Fruit fly (Drosophila melanogaster) whole organism, prepupa: ENCODE data around the gene alrm.

Experiments
- CG10631 ChIP-seq: fragments of 200-800 bp; sonication (Bioruptor generic); optimal IDR thresholded peaks from 2 replicates; lab custom pipeline; 2016; ENCODE audit warnings: missing biosample characterization, missing genetic modification characterization
- CG11294 ChIP-seq: fragments of 200-800 bp; sonication (Bioruptor generic); IDR thresholded peaks from 2 replicates; pipeline ENCODE4 v1.3.6; 2022; ENCODE audit warnings: missing biosample characterization, missing genetic modification characterization
- CG11902 ChIP-seq: fragments of 200-800 bp; sonication (Bioruptor generic); optimal IDR thresholded peaks from 3 replicates; lab custom pipeline; 2016; ENCODE audit warnings: missing biosample characterization, missing genetic modification characterization
- CG15336 ChIP-seq: fragments of 200-800 bp; sonication (Bioruptor generic); IDR thresholded peaks from 2 replicates; pipeline ENCODE4 v1.3.6; 2022; ENCODE audit warnings: missing biosample characterization, missing genetic modification characterization
- CG1621 ChIP-seq: fragments of 200-800 bp; sonication (Bioruptor generic); optimal IDR thresholded peaks from 3 replicates; lab custom pipeline; 2018; ENCODE audit warnings: missing biosample characterization, mild to moderate bottlenecking, missing genetic modification characterization
- CG16779 ChIP-seq: fragments of 200-800 bp; sonication (Bioruptor generic); optimal IDR thresholded peaks from 3 replicates; lab custom pipeline; 2017; ENCODE audit warnings: missing biosample characterization, mild to moderate bottlenecking, missing genetic modification characterization
- CG3032 ChIP-seq: fragments of 200-800 bp; optimal IDR thresholded peaks from 2 replicates; lab custom pipeline; 2019; ENCODE audit warnings: missing biosample characterization, mild to moderate bottlenecking, missing genetic modification characterization, moderate library complexity
- CG31627 ChIP-seq: fragments of 200-800 bp; sonication (Bioruptor generic); optimal IDR thresholded peaks from 3 replicates; lab custom pipeline; 2016; ENCODE audit warnings: missing biosample characterization, missing genetic modification characterization
- CG32006 ChIP-seq: fragments of 200-800 bp; sonication (Bioruptor generic); optimal IDR thresholded peaks from 3 replicates; lab custom pipeline; 2017; ENCODE audit warnings: missing biosample characterization, mild to moderate bottlenecking, missing genetic modification characterization
- CG34406 ChIP-seq: fragments of 200-800 bp; sonication (Bioruptor generic); optimal IDR thresholded peaks from 3 replicates; lab custom pipeline; 2016; ENCODE audit warnings: missing biosample characterization, missing genetic modification characterization
- CG3919 ChIP-seq: fragments of 200-800 bp; sonication (Bioruptor generic); optimal IDR thresholded peaks from 3 replicates; lab custom pipeline; 2016; ENCODE audit warnings: missing biosample characterization, missing genetic modification characterization
- CG4318 ChIP-seq: fragments of 200-800 bp; sonication (Bioruptor generic); optimal IDR thresholded peaks from 3 replicates; lab custom pipeline; 2017; ENCODE audit warnings: missing biosample characterization, mild to moderate bottlenecking, missing genetic modification characterization
- CG6163 ChIP-seq: fragments of 200-800 bp; sonication (Bioruptor generic); IDR thresholded peaks from 3 replicates; pipeline ENCODE4 v1.3.6; 2022; ENCODE audit warnings: missing biosample characterization, missing genetic modification characterization
- CG6276 ChIP-seq: fragments of 200-800 bp; sonication (Bioruptor generic); optimal IDR thresholded peaks from 2 replicates; lab custom pipeline; 2017; ENCODE audit warnings: missing biosample characterization, mild to moderate bottlenecking, missing genetic modification characterization
- CG6808 ChIP-seq: fragments of 200-800 bp; sonication (Bioruptor generic); optimal IDR thresholded peaks from 3 replicates; lab custom pipeline; 2017; ENCODE audit warnings: missing biosample characterization, missing genetic modification characterization, mild to moderate bottlenecking, moderate library complexity, missing genetic modification reagents
- CG8119 ChIP-seq: fragments of 200-800 bp; sonication (Bioruptor generic); IDR thresholded peaks from 3 replicates; pipeline ENCODE4 v1.3.6; 2022; ENCODE audit warnings: missing biosample characterization, missing genetic modification characterization
- CG8319 ChIP-seq: fragments of 200-800 bp; sonication (Bioruptor generic); optimal IDR thresholded peaks from 3 replicates; lab custom pipeline; 2016; ENCODE audit warnings: missing biosample characterization, missing genetic modification characterization
- CG8632 ChIP-seq: fragments of 200-800 bp; sonication (Bioruptor generic); optimal IDR thresholded peaks from 3 replicates; lab custom pipeline; 2016; ENCODE audit warnings: missing biosample characterization, missing genetic modification characterization
- CG9139 ChIP-seq: fragments of 200-800 bp; sonication (Bioruptor generic); optimal IDR thresholded peaks from 3 replicates; lab custom pipeline; 2017; ENCODE audit warnings: missing biosample characterization, mild to moderate bottlenecking, missing genetic modification characterization
- Eip75B ChIP-seq: fragments of 200-800 bp; sonication (Bioruptor generic); optimal IDR thresholded peaks from 3 replicates; lab custom pipeline; 2016; ENCODE audit warnings: missing biosample characterization, missing genetic modification characterization
- Ets21C ChIP-seq: fragments of 200-800 bp; sonication (Bioruptor generic); optimal IDR thresholded peaks from 3 replicates; lab custom pipeline; 2016; ENCODE audit warnings: missing biosample characterization, missing genetic modification characterization
- Ets96B ChIP-seq: fragments of 200-800 bp; optimal IDR thresholded peaks from 2 replicates; lab custom pipeline; 2019; ENCODE audit warnings: missing biosample characterization, mild to moderate bottlenecking, missing genetic modification characterization, moderate library complexity
- Gug ChIP-seq: fragments of 200-800 bp; sonication (Bioruptor generic); IDR thresholded peaks from 2 replicates; pipeline ENCODE4 v1.3.6; 2022; ENCODE audit warnings: missing biosample characterization, missing genetic modification characterization
- Hr39 ChIP-seq: fragments of 200-800 bp; sonication (Bioruptor generic); optimal IDR thresholded peaks from 2 replicates; lab custom pipeline; 2016; ENCODE audit warnings: missing biosample characterization, missing genetic modification characterization
- OdsH ChIP-seq: fragments of 200-800 bp; sonication (Bioruptor generic); optimal IDR thresholded peaks from 3 replicates; lab custom pipeline; 2016; ENCODE audit warnings: missing biosample characterization, missing genetic modification characterization
- achi ChIP-seq: fragments of 200-800 bp; sonication (Bioruptor generic); optimal IDR thresholded peaks from 3 replicates; lab custom pipeline; 2016; ENCODE audit warnings: missing biosample characterization, missing genetic modification characterization
- acj6 ChIP-seq: fragments of 200-800 bp; sonication (Bioruptor generic); optimal IDR thresholded peaks from 3 replicates; lab custom pipeline; 2016; ENCODE audit warnings: missing biosample characterization, missing genetic modification characterization
- dsx ChIP-seq: fragments of 200-800 bp; optimal IDR thresholded peaks from 3 replicates; lab custom pipeline; 2019; ENCODE audit warnings: missing biosample characterization, mild to moderate bottlenecking, missing genetic modification characterization, moderate library complexity; ENCODE audit not compliant: poor library complexity, severe bottlenecking
- eg ChIP-seq: fragments of 200-800 bp; sonication (Bioruptor generic); IDR thresholded peaks from 3 replicates; pipeline ENCODE4 v1.3.6; 2022; ENCODE audit warnings: missing biosample characterization, missing genetic modification characterization
- esn ChIP-seq: fragments of 200-800 bp; sonication (Bioruptor generic); optimal IDR thresholded peaks from 2 replicates; lab custom pipeline; 2016; ENCODE audit warnings: missing biosample characterization, mild to moderate bottlenecking, missing genetic modification characterization, moderate library complexity
- fkh ChIP-seq: fragments of 200-800 bp; sonication (Bioruptor generic); optimal IDR thresholded peaks from 3 replicates; lab custom pipeline; 2017; ENCODE audit warnings: missing biosample characterization, mild to moderate bottlenecking, missing genetic modification characterization, moderate library complexity
- pdm3 ChIP-seq: fragments of 200-800 bp; sonication (Bioruptor generic); optimal IDR thresholded peaks from 3 replicates; lab custom pipeline; 2016; ENCODE audit warnings: missing biosample characterization, missing genetic modification characterization
- spab ChIP-seq: fragments of 200-800 bp; sonication (Bioruptor generic); optimal IDR thresholded peaks from 2 replicates; lab custom pipeline; 2017; ENCODE audit warnings: missing biosample characterization, mild to moderate bottlenecking, missing genetic modification characterization, missing genetic modification reagents
- svp ChIP-seq: fragments of 200-800 bp; sonication (Bioruptor generic); peaks from one replicate; lab custom pipeline; 2016; ENCODE audit warnings: missing biosample characterization, missing genetic modification characterization
- topi ChIP-seq: fragments of 200-800 bp; sonication (Bioruptor generic); optimal IDR thresholded peaks from 3 replicates; lab custom pipeline; 2016; ENCODE audit warnings: missing biosample characterization, missing genetic modification characterization
- vri ChIP-seq: fragments of 200-800 bp; sonication (Bioruptor generic); optimal IDR thresholded peaks from 3 replicates; lab custom pipeline; 2016; ENCODE audit warnings: missing biosample characterization, mild to moderate bottlenecking, missing genetic modification characterization

The alrm gene

DNA sequence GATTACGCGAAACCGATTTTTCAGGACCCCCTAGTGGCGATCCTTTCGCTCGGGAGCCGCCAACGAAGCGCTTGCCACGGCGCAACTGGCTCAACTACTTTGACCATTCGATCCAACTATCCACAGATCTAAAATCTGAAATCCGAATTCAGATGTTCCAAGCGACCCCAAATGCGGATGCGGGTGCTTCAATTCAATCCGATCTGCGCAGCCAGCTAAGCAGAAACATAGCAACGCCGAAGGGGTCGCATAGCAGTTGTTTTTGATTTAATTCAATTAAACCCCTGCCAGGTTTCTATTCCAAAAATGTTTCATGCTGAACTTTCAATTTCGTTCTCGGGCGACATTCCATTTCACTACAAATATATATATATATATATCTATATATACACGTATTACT lies at the start of gene alrm:
Gene alrm (minus strand): TSS at position 101 of the 400 bp plus-strand sequence.
- TF ChIP-seq CG9139 (GFP tag; lab: Kevin White, UChicago) = no peak
- no peak for TF ChIP-seq Eip75B
- TF ChIP-seq CG11902 = no peak
- TF ChIP-seq CG8119 (GFP tag; lab: Robert Waterston, UW) = no peak
- TF ChIP-seq CG10631 (GFP tag; lab: Kevin White, UChicago) = no peak
- TF ChIP-seq esn (GFP tag; lab: Kevin White, UChicago) = no peak
- TF ChIP-seq CG8319 = no peak

dm6 chr3R:25427175-25427574 lies 44.6 kb upstream of the alrm start:
- no peak for TF ChIP-seq topi (GFP tag; lab: Kevin White, UChicago)
- TF ChIP-seq CG6808 (GFP tag; lab: Kevin White, UChicago) = no peak
- no peak for TF ChIP-seq CG11902
- no peak for TF ChIP-seq CG6276 (GFP tag; lab: Kevin White, UChicago)
- no peak for TF ChIP-seq dsx (GFP tag; lab: Kevin White, UChicago)
- TF ChIP-seq CG16779 (tag; lab: Kevin White, UChicago) = no peak
- TF ChIP-seq Ets96B = no peak
- TF ChIP-seq CG3032 (tag; lab: Kevin White, UChicago) = no peak
- TF ChIP-seq achi = no peak
- no peak for TF ChIP-seq CG31627
- TF ChIP-seq vri (GFP tag; lab: Kevin White, UChicago) = no peak
- no peak for TF ChIP-seq pdm3
- no peak for TF ChIP-seq spab
- TF ChIP-seq svp = no peak
- TF ChIP-seq CG34406 (GFP tag; lab: Kevin White, UChicago) = no peak

dm6 chr3R:25400545-25400944 lies 18.0 kb upstream of the alrm start, which contains the start of gene Muc96D:
Muc96D (minus strand) TSS chr3R:25400645.
- TF ChIP-seq CG1621 (no peak), esn (GFP tag; lab: Kevin White, UChicago) (no peak), CG11294 (no peak), CG6808 (GFP tag; lab: Kevin White, UChicago) (no peak)

dm6 chr3R:25388522-25388921 lies 5.9 kb upstream of the alrm start:
- TF ChIP-seq achi = peak; percentile 20
- TF ChIP-seq eg (GFP tag; lab: Robert Waterston, UW) = peak; percentile 64; the same call in 2 of the 3 replicates
- no peak for TF ChIP-seq fkh (GFP tag; lab: Kevin White, UChicago)
- TF ChIP-seq CG34406 (GFP tag; lab: Kevin White, UChicago) = peak; percentile 42
- no peak for TF ChIP-seq CG31627
- TF ChIP-seq Gug = peak; percentile 54
- TF ChIP-seq CG4318 (GFP tag; lab: Kevin White, UChicago) = no peak
- peak; percentile 31 for TF ChIP-seq CG10631 (GFP tag; lab: Kevin White, UChicago)
- no peak for TF ChIP-seq CG6276 (GFP tag; lab: Kevin White, UChicago)
- TF ChIP-seq OdsH (GFP tag; lab: Kevin White, UChicago) = peak; percentile 22
- TF ChIP-seq CG3919 (GFP tag; lab: Kevin White, UChicago) = peak; percentile 29
- TF ChIP-seq CG8632 (GFP tag; lab: Kevin White, UChicago) = peak; percentile 27
- TF ChIP-seq CG32006 = peak; percentile 58
- peak; percentile 24 for TF ChIP-seq acj6 (GFP tag; lab: Kevin White, UChicago)
- TF ChIP-seq Ets21C = no peak
- TF ChIP-seq CG6163 (GFP tag; lab: Robert Waterston, UW) = 0 out of 3 replicates have a peak, but pooled peaks have one; percentile 31
- TF ChIP-seq Hr39 = no peak
- peak; percentile 57; the same call in 1 of the 2 replicates for TF ChIP-seq CG15336 (GFP tag; lab: Robert Waterston, UW)
